Fruit fly (Drosophila melanogaster) whole organism, prepupa: Measurements from ENCODE around the gene PKD.

Experiments used
- CG11294 ChIP-seq: fragments of 200-800 bp; sonication (Bioruptor generic); IDR thresholded peaks from 2 replicates; pipeline ENCODE4 v1.3.6; 2022; ENCODE audit warnings: missing biosample characterization, missing genetic modification characterization
- CG11762 ChIP-seq: fragments of 200-800 bp; sonication (Bioruptor generic); optimal IDR thresholded peaks from 3 replicates; lab custom pipeline; 2016; ENCODE audit warnings: missing biosample characterization, missing genetic modification characterization; ENCODE audit not compliant: insufficient read depth
- CG11902 ChIP-seq: fragments of 200-800 bp; sonication (Bioruptor generic); optimal IDR thresholded peaks from 3 replicates; lab custom pipeline; 2016; ENCODE audit warnings: missing biosample characterization, missing genetic modification characterization
- CG15336 ChIP-seq: fragments of 200-800 bp; sonication (Bioruptor generic); IDR thresholded peaks from 2 replicates; pipeline ENCODE4 v1.3.6; 2022; ENCODE audit warnings: missing biosample characterization, missing genetic modification characterization
- CG1621 ChIP-seq: fragments of 200-800 bp; sonication (Bioruptor generic); optimal IDR thresholded peaks from 3 replicates; lab custom pipeline; 2018; ENCODE audit warnings: missing biosample characterization, mild to moderate bottlenecking, missing genetic modification characterization
- CG16779 ChIP-seq: fragments of 200-800 bp; sonication (Bioruptor generic); optimal IDR thresholded peaks from 3 replicates; lab custom pipeline; 2017; ENCODE audit warnings: missing biosample characterization, mild to moderate bottlenecking, missing genetic modification characterization
- CG3032 ChIP-seq: fragments of 200-800 bp; optimal IDR thresholded peaks from 2 replicates; lab custom pipeline; 2019; ENCODE audit warnings: missing biosample characterization, mild to moderate bottlenecking, missing genetic modification characterization, moderate library complexity
- CG31627 ChIP-seq: fragments of 200-800 bp; sonication (Bioruptor generic); optimal IDR thresholded peaks from 3 replicates; lab custom pipeline; 2016; ENCODE audit warnings: missing biosample characterization, missing genetic modification characterization
- CG32006 ChIP-seq: fragments of 200-800 bp; sonication (Bioruptor generic); optimal IDR thresholded peaks from 3 replicates; lab custom pipeline; 2017; ENCODE audit warnings: missing biosample characterization, mild to moderate bottlenecking, missing genetic modification characterization
- CG34406 ChIP-seq: fragments of 200-800 bp; sonication (Bioruptor generic); optimal IDR thresholded peaks from 3 replicates; lab custom pipeline; 2016; ENCODE audit warnings: missing biosample characterization, missing genetic modification characterization
- CG3919 ChIP-seq: fragments of 200-800 bp; sonication (Bioruptor generic); optimal IDR thresholded peaks from 3 replicates; lab custom pipeline; 2016; ENCODE audit warnings: missing biosample characterization, missing genetic modification characterization
- CG6163 ChIP-seq: fragments of 200-800 bp; sonication (Bioruptor generic); IDR thresholded peaks from 3 replicates; pipeline ENCODE4 v1.3.6; 2022; ENCODE audit warnings: missing biosample characterization, missing genetic modification characterization
- CG6276 ChIP-seq: fragments of 200-800 bp; sonication (Bioruptor generic); optimal IDR thresholded peaks from 2 replicates; lab custom pipeline; 2017; ENCODE audit warnings: missing biosample characterization, mild to moderate bottlenecking, missing genetic modification characterization
- CG6792 ChIP-seq: fragments of 200-800 bp; sonication (Bioruptor generic); optimal IDR thresholded peaks from 3 replicates; lab custom pipeline; 2016; ENCODE audit warnings: missing biosample characterization, missing genetic modification characterization
- CG6808 ChIP-seq: fragments of 200-800 bp; sonication (Bioruptor generic); optimal IDR thresholded peaks from 3 replicates; lab custom pipeline; 2017; ENCODE audit warnings: missing biosample characterization, missing genetic modification characterization, mild to moderate bottlenecking, moderate library complexity, missing genetic modification reagents
- CG6854 ChIP-seq: fragments of 200-800 bp; sonication (Bioruptor generic); optimal IDR thresholded peaks from 2 replicates; lab custom pipeline; 2017; ENCODE audit warnings: missing biosample characterization, mild to moderate bottlenecking, missing genetic modification characterization
- CG7368 ChIP-seq: fragments of 200-800 bp; sonication (Bioruptor generic); optimal IDR thresholded peaks from 3 replicates; lab custom pipeline; 2016; ENCODE audit warnings: missing biosample characterization, missing genetic modification characterization
- CG8319 ChIP-seq: fragments of 200-800 bp; sonication (Bioruptor generic); optimal IDR thresholded peaks from 3 replicates; lab custom pipeline; 2016; ENCODE audit warnings: missing biosample characterization, missing genetic modification characterization
- CG8632 ChIP-seq: fragments of 200-800 bp; sonication (Bioruptor generic); optimal IDR thresholded peaks from 3 replicates; lab custom pipeline; 2016; ENCODE audit warnings: missing biosample characterization, missing genetic modification characterization
- CG9139 ChIP-seq: fragments of 200-800 bp; sonication (Bioruptor generic); optimal IDR thresholded peaks from 3 replicates; lab custom pipeline; 2017; ENCODE audit warnings: missing biosample characterization, mild to moderate bottlenecking, missing genetic modification characterization
- Eip75B ChIP-seq: fragments of 200-800 bp; sonication (Bioruptor generic); optimal IDR thresholded peaks from 3 replicates; lab custom pipeline; 2016; ENCODE audit warnings: missing biosample characterization, missing genetic modification characterization
- Eip78C ChIP-seq: fragments of 200-800 bp; sonication (Bioruptor generic); peaks from one replicate; lab custom pipeline; 2016; ENCODE audit warnings: missing biosample characterization, missing genetic modification characterization
- Eip93F ChIP-seq: fragments of 200-800 bp; sonication (Bioruptor generic); optimal IDR thresholded peaks from 2 replicates; lab custom pipeline; 2016; ENCODE audit warnings: missing biosample characterization, mild to moderate bottlenecking, missing genetic modification characterization
- Ets21C ChIP-seq: fragments of 200-800 bp; sonication (Bioruptor generic); optimal IDR thresholded peaks from 3 replicates; lab custom pipeline; 2016; ENCODE audit warnings: missing biosample characterization, missing genetic modification characterization
- Gug ChIP-seq: fragments of 200-800 bp; sonication (Bioruptor generic); IDR thresholded peaks from 2 replicates; pipeline ENCODE4 v1.3.6; 2022; ENCODE audit warnings: missing biosample characterization, missing genetic modification characterization
- Hr4 ChIP-seq: fragments of 200-800 bp; sonication (Bioruptor generic); optimal IDR thresholded peaks from 3 replicates; lab custom pipeline; 2016; ENCODE audit warnings: missing biosample characterization, missing genetic modification characterization
- Met ChIP-seq: fragments of 200-800 bp; sonication (Bioruptor generic); optimal IDR thresholded peaks from 3 replicates; lab custom pipeline; 2016; ENCODE audit warnings: missing biosample characterization, missing genetic modification characterization
- OdsH ChIP-seq: fragments of 200-800 bp; sonication (Bioruptor generic); optimal IDR thresholded peaks from 3 replicates; lab custom pipeline; 2016; ENCODE audit warnings: missing biosample characterization, missing genetic modification characterization
- Sox102F ChIP-seq: fragments of 200-800 bp; sonication (Bioruptor generic); optimal IDR thresholded peaks from 2 replicates; lab custom pipeline; 2016; ENCODE audit warnings: missing biosample characterization, mild to moderate bottlenecking, missing genetic modification characterization
- acj6 ChIP-seq: fragments of 200-800 bp; sonication (Bioruptor generic); optimal IDR thresholded peaks from 3 replicates; lab custom pipeline; 2016; ENCODE audit warnings: missing biosample characterization, missing genetic modification characterization
- dac ChIP-seq: fragments of 200-800 bp; sonication (Bioruptor generic); optimal IDR thresholded peaks from 2 replicates; lab custom pipeline; 2017; ENCODE audit warnings: missing biosample characterization, mild to moderate bottlenecking, missing genetic modification characterization
- dsx ChIP-seq: fragments of 200-800 bp; optimal IDR thresholded peaks from 3 replicates; lab custom pipeline; 2019; ENCODE audit warnings: missing biosample characterization, mild to moderate bottlenecking, missing genetic modification characterization, moderate library complexity; ENCODE audit not compliant: poor library complexity, severe bottlenecking
- fd59A ChIP-seq: fragments of 200-800 bp; sonication (Bioruptor generic); optimal IDR thresholded peaks from 2 replicates; lab custom pipeline; 2017; ENCODE audit warnings: missing biosample characterization, mild to moderate bottlenecking, missing genetic modification characterization, missing genetic modification reagents
- fd85E ChIP-seq: fragments of 200-800 bp; sonication (Bioruptor generic); optimal IDR thresholded peaks from 3 replicates; lab custom pipeline; 2016; ENCODE audit warnings: missing biosample characterization, missing genetic modification characterization
- fkh ChIP-seq: fragments of 200-800 bp; sonication (Bioruptor generic); optimal IDR thresholded peaks from 3 replicates; lab custom pipeline; 2017; ENCODE audit warnings: missing biosample characterization, mild to moderate bottlenecking, missing genetic modification characterization, moderate library complexity
- lz ChIP-seq: fragments of 200-800 bp; sonication (Bioruptor generic); optimal IDR thresholded peaks from 3 replicates; lab custom pipeline; 2016; ENCODE audit warnings: missing biosample characterization, missing genetic modification characterization
- pdm3 ChIP-seq: fragments of 200-800 bp; sonication (Bioruptor generic); optimal IDR thresholded peaks from 3 replicates; lab custom pipeline; 2016; ENCODE audit warnings: missing biosample characterization, missing genetic modification characterization
- spab ChIP-seq: fragments of 200-800 bp; sonication (Bioruptor generic); optimal IDR thresholded peaks from 2 replicates; lab custom pipeline; 2017; ENCODE audit warnings: missing biosample characterization, mild to moderate bottlenecking, missing genetic modification characterization, missing genetic modification reagents
- svp ChIP-seq: fragments of 200-800 bp; sonication (Bioruptor generic); peaks from one replicate; lab custom pipeline; 2016; ENCODE audit warnings: missing biosample characterization, missing genetic modification characterization
- topi ChIP-seq: fragments of 200-800 bp; sonication (Bioruptor generic); optimal IDR thresholded peaks from 3 replicates; lab custom pipeline; 2016; ENCODE audit warnings: missing biosample characterization, missing genetic modification characterization
- vri ChIP-seq: fragments of 200-800 bp; sonication (Bioruptor generic); optimal IDR thresholded peaks from 3 replicates; lab custom pipeline; 2016; ENCODE audit warnings: missing biosample characterization, mild to moderate bottlenecking, missing genetic modification characterization

Gene PKD

DNA sequence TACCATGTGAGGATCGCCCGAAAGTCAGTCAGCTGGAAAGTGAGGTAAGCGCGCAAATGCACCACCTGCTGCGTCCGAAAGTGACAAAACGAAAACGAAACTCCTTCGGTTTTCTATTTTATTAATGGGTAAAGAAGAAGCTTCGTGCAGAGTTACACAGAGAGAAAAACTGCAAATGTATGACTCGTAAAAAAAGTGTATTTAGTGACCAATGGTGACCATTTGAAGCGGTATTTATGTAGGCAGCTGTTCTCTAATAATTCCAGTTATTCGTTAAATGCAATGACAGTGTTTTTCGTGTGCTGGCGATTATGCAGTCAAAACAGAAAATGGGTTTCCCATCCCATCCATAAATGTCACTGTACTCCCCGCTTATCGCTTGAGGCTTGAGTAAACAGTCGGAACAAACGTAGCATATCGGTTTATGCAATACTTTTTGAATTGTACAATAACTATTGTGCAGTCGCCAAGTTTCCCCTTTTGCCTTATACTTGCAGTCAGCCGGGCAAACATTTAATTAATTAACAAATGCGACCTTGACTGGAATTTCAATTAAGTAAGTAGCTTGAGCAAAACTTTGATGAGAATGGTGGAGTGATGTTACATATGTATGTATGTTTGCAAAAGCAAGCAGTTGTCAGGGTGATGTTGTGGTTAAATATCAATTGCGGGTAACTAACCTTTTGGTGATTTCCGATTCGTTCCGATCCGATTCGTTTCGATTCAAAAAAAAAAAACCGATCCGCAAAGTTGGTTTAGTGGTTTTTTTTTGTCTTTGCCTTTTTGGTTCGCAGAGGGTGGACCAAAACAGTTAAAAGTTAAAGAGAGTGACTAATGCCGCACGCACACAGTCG, 16.5 kb downstream of the PKD start (continued):
- peak; percentile 33; the same call in 1 of the 2 replicates for TF ChIP-seq CG11294 (GFP tag; lab: Robert Waterston, UW)
- no peak for TF ChIP-seq CG8319
- peak; percentile 24 for TF ChIP-seq CG34406 (GFP tag; lab: Kevin White, UChicago)
- TF ChIP-seq CG6854 (GFP tag; lab: Kevin White, UChicago), result no peak
- TF ChIP-seq CG6808 (GFP tag; lab: Kevin White, UChicago), result no peak
- no peak for TF ChIP-seq CG6792 (GFP tag; lab: Kevin White, UChicago)
- peak; percentile 40 for TF ChIP-seq Eip78C (GFP tag; lab: Kevin White, UChicago)
- TF ChIP-seq OdsH (GFP tag; lab: Kevin White, UChicago), result peak; percentile 44
- TF ChIP-seq dac, result peak; percentile 31
- TF ChIP-seq acj6 (GFP tag; lab: Kevin White, UChicago), result peak; percentile 12
- TF ChIP-seq Gug (GFP tag; lab: Robert Waterston, UW), result peak; percentile 41; the same call in 1 of the 2 replicates
- TF ChIP-seq CG9139 (GFP tag; lab: Kevin White, UChicago), result no peak
- peak; percentile 17 for TF ChIP-seq CG6276 (GFP tag; lab: Kevin White, UChicago)
- TF ChIP-seq CG31627 (GFP tag; lab: Kevin White, UChicago), result peak; percentile 12
- peak; percentile 47; the same call in 1 of the 2 replicates for TF ChIP-seq CG15336 (GFP tag; lab: Robert Waterston, UW)
- no peak for TF ChIP-seq topi
- TF ChIP-seq Hr4, result peak; percentile 47
- TF ChIP-seq dsx (GFP tag; lab: Kevin White, UChicago), result no peak
- TF ChIP-seq CG3919 (GFP tag; lab: Kevin White, UChicago), result no peak

dm6 chr3R:18296737-18297136, 17.5 kb downstream of the PKD start:
- no peak for TF ChIP-seq lz (GFP tag; lab: Kevin White, UChicago)
- peak; percentile 18 for TF ChIP-seq Eip78C (GFP tag; lab: Kevin White, UChicago)
- peak; percentile 49 for TF ChIP-seq dsx (GFP tag; lab: Kevin White, UChicago)
- no peak for TF ChIP-seq Ets21C (GFP tag; lab: Kevin White, UChicago)
- TF ChIP-seq svp, result peak; percentile 76
- TF ChIP-seq, all 60 proteins: peak for 3

dm6 chr3R:18296084-18296483, 18.1 kb downstream of the PKD start:
- TF ChIP-seq CG31627 (GFP tag; lab: Kevin White, UChicago) (no peak), Eip93F (peak; percentile 39), vri (GFP tag; lab: Kevin White, UChicago) (peak; percentile 8), CG15336 (GFP tag; lab: Robert Waterston, UW) (no peak), Eip78C (GFP tag; lab: Kevin White, UChicago) (peak; percentile 40), svp (peak; percentile 97), fkh (GFP tag; lab: Kevin White, UChicago) (peak; percentile 71)

DNA sequence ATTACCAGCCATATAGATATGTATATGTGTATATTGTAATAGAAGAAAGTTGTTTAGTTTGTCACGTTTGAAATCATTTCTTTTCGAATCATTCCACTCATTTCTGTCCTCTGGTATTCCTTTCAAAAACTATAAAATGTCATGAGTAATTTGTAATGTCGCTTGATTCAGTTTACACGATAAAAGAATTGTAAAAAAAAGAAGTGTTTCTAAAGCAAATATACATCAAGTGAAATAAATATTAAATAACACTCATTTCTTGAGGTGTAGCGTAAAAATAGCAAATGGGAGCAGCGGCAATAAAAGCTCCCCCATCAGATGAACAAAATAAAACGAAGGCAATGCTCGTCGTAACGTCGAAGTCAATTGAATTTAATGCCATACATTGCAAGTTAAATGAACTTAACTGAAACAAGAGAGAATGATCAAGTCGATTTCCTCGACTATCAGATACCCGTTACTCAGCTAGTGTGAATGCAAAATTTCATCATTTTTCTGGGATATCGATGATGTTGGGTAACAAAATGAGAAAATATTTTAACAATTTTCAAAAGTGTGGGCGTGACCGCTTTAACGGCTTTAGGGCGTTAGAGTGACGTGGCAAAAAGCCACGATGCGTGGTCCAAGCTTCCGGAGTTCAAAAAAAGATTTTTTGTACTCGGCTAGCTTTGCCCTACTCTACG, 18.8 kb downstream of the PKD start:
- peak; percentile 38 for TF ChIP-seq CG3919 (GFP tag; lab: Kevin White, UChicago)
- no peak for TF ChIP-seq spab
- TF ChIP-seq CG7368 (GFP tag; lab: Kevin White, UChicago), result no peak
- no peak for TF ChIP-seq Ets21C (GFP tag; lab: Kevin White, UChicago)
- peak; percentile 89 for TF ChIP-seq Eip78C (GFP tag; lab: Kevin White, UChicago)
- TF ChIP-seq CG3032 (tag; lab: Kevin White, UChicago), result peak; percentile 28
- no peak for TF ChIP-seq vri (GFP tag; lab: Kevin White, UChicago)
- no peak for TF ChIP-seq CG11902 (GFP tag; lab: Kevin White, UChicago)
- TF ChIP-seq Sox102F (GFP tag; lab: Kevin White, UChicago), result no peak
- TF ChIP-seq pdm3 (GFP tag; lab: Kevin White, UChicago), result no peak
- TF ChIP-seq fd59A (GFP tag; lab: Kevin White, UChicago), result no peak
- TF ChIP-seq CG1621 (tag; lab: Kevin White, UChicago), result no peak
- TF ChIP-seq CG6854 (GFP tag; lab: Kevin White, UChicago), result no peak
- peak; percentile 65 for TF ChIP-seq CG32006 (GFP tag; lab: Kevin White, UChicago)
- no peak for TF ChIP-seq CG11762 (GFP tag; lab: Kevin White, UChicago)
- no peak for TF ChIP-seq CG11294 (GFP tag; lab: Robert Waterston, UW)
- TF ChIP-seq CG8632, result no peak
- TF ChIP-seq fd85E (GFP tag; lab: Kevin White, UChicago), result no peak
- TF ChIP-seq acj6 (GFP tag; lab: Kevin White, UChicago), result peak; percentile 37
- TF ChIP-seq Met (GFP tag; lab: Kevin White, UChicago), result peak; percentile 11
- peak; percentile 44 for TF ChIP-seq CG15336 (GFP tag; lab: Robert Waterston, UW)
- TF ChIP-seq CG16779, result no peak
- no peak for TF ChIP-seq CG6163
- TF ChIP-seq CG8319, result no peak
- TF ChIP-seq svp, result peak; percentile 53
- TF ChIP-seq CG6276 (GFP tag; lab: Kevin White, UChicago), result no peak
- TF ChIP-seq Eip75B (GFP tag; lab: Kevin White, UChicago), result peak; percentile 55
